Worm (Caenorhabditis elegans) whole organism, L2 larva: ENCODE measurements around the gene fbxa-170.

ENCODE experiments used
- C34F6.9 ChIP-seq: fragments of 150-350 bp; optimal IDR thresholded peaks from 2 replicates; lab custom pipeline; 2014; ENCODE audit warnings: missing biosample characterization, missing genetic modification characterization
- F13H6.1 ChIP-seq: sonication (generic microtip); optimal IDR thresholded peaks from 2 replicates; lab custom pipeline; 2016; ENCODE audit warnings: missing genetic modification characterization, missing compliant biosample characterization
- R02D3.7 ChIP-seq: fragments of 150-350 bp; optimal IDR thresholded peaks from 2 replicates; lab custom pipeline; 2014; ENCODE audit warnings: missing biosample characterization, missing genetic modification characterization
- Y55F3AM.14 ChIP-seq: fragments of 200-800 bp; sonication (Bioruptor generic); optimal IDR thresholded peaks from 2 replicates; lab custom pipeline; 2018; ENCODE audit warnings: mild to moderate bottlenecking, missing genetic modification characterization, missing compliant biosample characterization
- alr-1 ChIP-seq: fragments of 150-350 bp; optimal IDR thresholded peaks from 2 replicates; lab custom pipeline; 2014; ENCODE audit warnings: missing biosample characterization, missing genetic modification characterization
- aly-2 ChIP-seq: fragments of 150-350 bp; optimal IDR thresholded peaks from 2 replicates; lab custom pipeline; 2014; ENCODE audit warnings: missing biosample characterization, missing genetic modification characterization
- ama-1 ChIP-seq: fragments of 150-350 bp; optimal IDR thresholded peaks from 2 replicates; lab custom pipeline; 2018; ENCODE audit warnings: inconsistent platforms
- blmp-1 ChIP-seq: sonication (generic microtip); optimal IDR thresholded peaks from 2 replicates; lab custom pipeline; 2017; ENCODE audit warnings: missing genetic modification characterization, mild to moderate bottlenecking, missing compliant biosample characterization, antibody characterized with exemption, moderate library complexity; ENCODE audit not compliant: insufficient read depth
- ceh-16 ChIP-seq: fragments of 150-350 bp; optimal IDR thresholded peaks from 2 replicates; lab custom pipeline; 2014; ENCODE audit warnings: missing biosample characterization, missing genetic modification characterization
- ceh-82 ChIP-seq: fragments of 150-350 bp; optimal IDR thresholded peaks from 2 replicates; lab custom pipeline; 2014; ENCODE audit warnings: missing biosample characterization, missing genetic modification characterization
- crh-2 ChIP-seq: sonication (generic microtip); optimal IDR thresholded peaks from 2 replicates; lab custom pipeline; 2017; ENCODE audit warnings: missing biosample characterization, missing genetic modification characterization
- dmd-4 ChIP-seq: sonication (generic microtip); optimal IDR thresholded peaks from 2 replicates; lab custom pipeline; 2017; ENCODE audit warnings: missing biosample characterization, missing genetic modification characterization
- egl-27 ChIP-seq: sonication (generic microtip); optimal IDR thresholded peaks from 3 replicates; lab custom pipeline; 2017; ENCODE audit warnings: missing biosample characterization, missing genetic modification reagents, missing genetic modification characterization
- elt-1 ChIP-seq: fragments of 150-350 bp; optimal IDR thresholded peaks from 2 replicates; lab custom pipeline; 2014; ENCODE audit warnings: missing biosample characterization, missing genetic modification characterization
- elt-3 ChIP-seq: sonication (generic microtip); optimal IDR thresholded peaks from 2 replicates; lab custom pipeline; 2017; ENCODE audit warnings: missing biosample characterization, missing genetic modification characterization
- fos-1 ChIP-seq: fragments of 150-350 bp; optimal IDR thresholded peaks from 2 replicates; lab custom pipeline; 2014; ENCODE audit warnings: missing biosample characterization, missing genetic modification characterization
- gmeb-1 ChIP-seq: fragments of 150-350 bp; optimal IDR thresholded peaks from 2 replicates; lab custom pipeline; 2014; ENCODE audit warnings: missing biosample characterization, missing genetic modification characterization
- lin-11 ChIP-seq: fragments of 150-350 bp; sonication (generic microtip); optimal IDR thresholded peaks from 2 replicates; lab custom pipeline; 2014; ENCODE audit warnings: missing biosample characterization, missing genetic modification characterization, inconsistent platforms, mixed read lengths
- lin-13 ChIP-seq: fragments of 150-350 bp; optimal IDR thresholded peaks from 2 replicates; lab custom pipeline; 2014; ENCODE audit warnings: missing biosample characterization, missing genetic modification reagents, missing genetic modification characterization
- lin-39 ChIP-seq: fragments of 150-350 bp; optimal IDR thresholded peaks from 2 replicates; lab custom pipeline; 2014; ENCODE audit warnings: missing biosample characterization, missing genetic modification reagents, missing genetic modification characterization
- lsy-2 ChIP-seq, 2 experiments: fragments of 150-350 bp in 1 of 2; sonication (generic microtip) in 1 of 2; optimal IDR thresholded peaks; 2 replicates each; lab custom pipeline; 2014 to 2017; ENCODE audit warnings: missing biosample characterization in 2 of 2, missing genetic modification characterization in 2 of 2
- mab-5 ChIP-seq: fragments of 150-350 bp; optimal IDR thresholded peaks from 2 replicates; lab custom pipeline; 2014; ENCODE audit warnings: missing biosample characterization, missing genetic modification characterization
- mbf-1 ChIP-seq: sonication (generic microtip); optimal IDR thresholded peaks from 2 replicates; lab custom pipeline; 2017; ENCODE audit warnings: missing biosample characterization, missing genetic modification characterization
- nhr-10 ChIP-seq: sonication (generic microtip); optimal IDR thresholded peaks from 2 replicates; lab custom pipeline; 2017; ENCODE audit warnings: missing biosample characterization, missing genetic modification characterization
- nhr-11 ChIP-seq: fragments of 150-350 bp; optimal IDR thresholded peaks from 2 replicates; lab custom pipeline; 2014; ENCODE audit warnings: missing biosample characterization, missing genetic modification characterization
- nhr-12 ChIP-seq: fragments of 150-350 bp; optimal IDR thresholded peaks from 2 replicates; lab custom pipeline; 2014; ENCODE audit warnings: missing biosample characterization, missing genetic modification characterization
- nhr-129 ChIP-seq: fragments of 150-350 bp; optimal IDR thresholded peaks from 2 replicates; lab custom pipeline; 2014; ENCODE audit warnings: missing biosample characterization, missing genetic modification characterization
- nhr-21 ChIP-seq: fragments of 150-350 bp; optimal IDR thresholded peaks from 2 replicates; lab custom pipeline; 2014; ENCODE audit warnings: missing biosample characterization, missing genetic modification characterization
- nhr-23 ChIP-seq: fragments of 150-350 bp; optimal IDR thresholded peaks from 2 replicates; lab custom pipeline; 2014; ENCODE audit warnings: missing biosample characterization, missing genetic modification reagents, missing genetic modification characterization
- nhr-237 ChIP-seq: fragments of 150-350 bp; optimal IDR thresholded peaks from 2 replicates; lab custom pipeline; 2014; ENCODE audit warnings: missing biosample characterization, missing genetic modification characterization
- nhr-25 ChIP-seq: fragments of 150-350 bp; sonication (generic microtip); optimal IDR thresholded peaks from 3 replicates; lab custom pipeline; 2014; ENCODE audit warnings: missing biosample characterization, missing genetic modification characterization
- nhr-6 ChIP-seq: fragments of 150-350 bp; optimal IDR thresholded peaks from 2 replicates; lab custom pipeline; 2014; ENCODE audit warnings: missing biosample characterization, missing genetic modification characterization
- nhr-77 ChIP-seq: fragments of 150-350 bp; optimal IDR thresholded peaks from 2 replicates; lab custom pipeline; 2014; ENCODE audit warnings: missing biosample characterization, missing genetic modification characterization
- peb-1 ChIP-seq: fragments of 150-350 bp; optimal IDR thresholded peaks from 2 replicates; lab custom pipeline; 2014; ENCODE audit warnings: missing biosample characterization, missing genetic modification characterization
- sem-4 ChIP-seq: fragments of 150-350 bp; optimal IDR thresholded peaks from 2 replicates; lab custom pipeline; 2014; ENCODE audit warnings: missing biosample characterization, missing genetic modification reagents, missing genetic modification characterization
- skn-1 ChIP-seq: sonication (generic microtip); optimal IDR thresholded peaks from 2 replicates; lab custom pipeline; 2017; ENCODE audit warnings: missing biosample characterization, missing genetic modification characterization
- sma-3 ChIP-seq: sonication (generic microtip); optimal IDR thresholded peaks from 2 replicates; lab custom pipeline; 2016; ENCODE audit warnings: missing genetic modification reagents, missing genetic modification characterization, missing compliant biosample characterization
- sma-9 ChIP-seq, 2 experiments: fragments of 150-350 bp in 1 of 2; sonication (generic microtip) in 1 of 2; optimal IDR thresholded peaks; 2 replicates each; lab custom pipeline; 2014 to 2016; ENCODE audit warnings: missing genetic modification characterization in 2 of 2, mild to moderate bottlenecking in 1 of 2, missing biosample characterization in 1 of 2, missing compliant biosample characterization in 1 of 2, missing genetic modification reagents in 1 of 2, moderate library complexity in 1 of 2
- snpc-4 ChIP-seq: fragments of 150-350 bp; optimal IDR thresholded peaks from 2 replicates; lab custom pipeline; 2014; ENCODE audit warnings: missing biosample characterization, missing genetic modification characterization
- unc-39 ChIP-seq: fragments of 150-350 bp; optimal IDR thresholded peaks from 2 replicates; lab custom pipeline; 2014; ENCODE audit warnings: missing biosample characterization, missing genetic modification characterization
- unc-55 ChIP-seq: fragments of 150-350 bp; sonication (generic microtip); optimal IDR thresholded peaks from 3 replicates; lab custom pipeline; 2014; ENCODE audit warnings: missing biosample characterization, missing genetic modification reagents, missing genetic modification characterization
- unc-62 ChIP-seq: fragments of 150-350 bp; optimal IDR thresholded peaks from 2 replicates; lab custom pipeline; 2014; ENCODE audit warnings: missing biosample characterization, missing genetic modification reagents, missing genetic modification characterization
- zag-1 ChIP-seq: fragments of 150-350 bp; optimal IDR thresholded peaks from 2 replicates; lab custom pipeline; 2014; ENCODE audit warnings: missing biosample characterization, missing genetic modification characterization
- ztf-1 ChIP-seq: fragments of 200-800 bp; sonication (Bioruptor generic); conservative IDR thresholded peaks from 2 replicates; pipeline ENCODE4 v1.3.6; 2022; ENCODE audit warnings: missing genetic modification characterization, missing compliant biosample characterization
- ztf-11 ChIP-seq: sonication (generic microtip); optimal IDR thresholded peaks from 2 replicates; lab custom pipeline; 2017; ENCODE audit warnings: missing biosample characterization, missing genetic modification characterization

Gene fbxa-170

ce11 chrX:1630881-1631516 is 46.9 kb downstream of the fbxa-170 start, which contains the start of gene ZK380.2:
Gene ZK380.2, plus strand, starts transcription at chrX:1631466.
- TF ChIP-seq nhr-23 (tag; lab: Kevin White, UChicago) (no peak), ceh-82 (tag; lab: Kevin White, UChicago) (no peak), dmd-4 (tag; lab: Kevin White, UChicago) (no peak), nhr-6 (tag; lab: Kevin White, UChicago) (no peak)

ce11 chrX:1629746-1630145 is 48.2 kb downstream of the fbxa-170 start:
- TF ChIP-seq aly-2 (tag; lab: Kevin White, UChicago) (no peak), nhr-10 (tag; lab: Kevin White, UChicago) (no peak), peb-1 (tag; lab: Kevin White, UChicago) (no peak), lin-13 (no peak), F13H6.1 (tag; lab: Kevin White, UChicago) (no peak), R02D3.7 (tag; lab: Kevin White, UChicago) (no peak), mbf-1 (tag; lab: Kevin White, UChicago) (no peak), unc-39 (no peak), lin-11 (no peak), snpc-4 (no peak)

DNA sequence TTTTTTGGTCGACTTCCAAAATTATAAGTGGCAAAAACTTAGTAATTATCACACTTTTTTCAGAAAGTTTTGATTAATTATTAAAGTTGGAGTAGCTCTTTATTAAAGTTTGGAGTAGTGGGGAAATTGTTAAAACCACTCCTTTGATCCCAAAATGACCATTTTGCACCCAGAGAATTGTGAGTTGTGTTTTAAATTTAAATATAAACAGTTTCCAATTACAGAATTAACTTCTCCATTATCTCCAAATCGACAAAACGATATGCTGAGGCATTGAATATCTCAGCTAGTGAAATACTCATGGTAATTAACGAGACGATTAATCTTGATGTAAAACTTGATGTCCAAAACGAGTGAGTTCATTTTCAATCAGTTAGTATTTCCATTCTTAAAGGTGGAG is 50.1 kb downstream of the fbxa-170 start, which contains the start of gene fbxb-58:
fbxb-58 (plus strand) TSS at position 301 of the 400 bp plus-strand sequence.
- TF ChIP-seq Y55F3AM.14 (GFP tag; lab: Kevin White, UChicago) (no peak), nhr-77 (tag; lab: Kevin White, UChicago) (no peak)

- TF ChIP-seq nhr-129 (tag; lab: Kevin White, UChicago) (peak; percentile 99), alr-1 (tag; lab: Kevin White, UChicago) (no peak), skn-1 (tag; lab: Kevin White, UChicago) (peak; percentile 95), elt-1 (tag; lab: Kevin White, UChicago) (no peak), gmeb-1 (peak; percentile 92), unc-62 (GFP tag; lab: Kevin White, UChicago) (peak; percentile 2), elt-3 (tag; lab: Kevin White, UChicago) (no peak), egl-27 (tag; lab: Kevin White, UChicago) (peak; percentile 93), lin-11 (peak; percentile 93), unc-39 (no peak), R02D3.7 (tag; lab: Kevin White, UChicago) (peak; percentile 64), nhr-23 (tag; lab: Kevin White, UChicago) (no peak), mab-5 (tag; lab: Kevin White, UChicago) (peak; percentile 96), F13H6.1 (tag; lab: Kevin White, UChicago) (peak; percentile 93), sma-3 (GFP tag; lab: Kevin White, UChicago) (peak; percentile 98), zag-1 (tag; lab: Kevin White, UChicago) (peak; percentile 97), sma-9 (GFP tag; optimal IDR thresholded peaks at IDR 0.05; lab: Kevin White, UChicago) (peak; percentile 96), sma-9 (tag; optimal IDR thresholded peaks at IDR 0.05; lab: Kevin White, UChicago) (no peak), lsy-2 (tag; optimal IDR thresholded peaks at IDR 0.05; lab: Kevin White, UChicago) (peak; percentile 92 to 94), dmd-4 (tag; lab: Kevin White, UChicago) (peak; percentile 81), ama-1 (lab: Kevin White, UChicago) (no peak), ceh-82 (tag; lab: Kevin White, UChicago) (peak; percentile 95), nhr-25 (tag; lab: Kevin White, UChicago) (peak; percentile 94), nhr-12 (tag; lab: Kevin White, UChicago) (peak; percentile 44), blmp-1 (tag; lab: Kevin White, UChicago) (peak; percentile 51), ztf-1 (GFP tag; lab: Robert Waterston, UW) (0 out of 2 replicates have a peak, but pooled peaks have one; percentile 55), nhr-237 (peak; percentile 96), snpc-4 (peak; percentile 90), sem-4 (tag; lab: Kevin White, UChicago) (peak; percentile 96), aly-2 (tag; lab: Kevin White, UChicago) (no peak), nhr-21 (tag; lab: Kevin White, UChicago) (peak; percentile 98), lin-39 (tag; lab: Kevin White, UChicago) (peak; percentile 24), nhr-11 (tag; lab: Kevin White, UChicago) (peak; percentile 72), lin-13 (peak; percentile 97), fos-1 (tag; lab: Kevin White, UChicago) (peak; percentile 99), unc-55 (peak; percentile 100), nhr-77 (tag; lab: Kevin White, UChicago) (peak; percentile 97), ceh-16 (peak; percentile 75), mbf-1 (tag; lab: Kevin White, UChicago) (peak; percentile 69), C34F6.9 (peak; percentile 94), crh-2 (tag; lab: Kevin White, UChicago) (peak; percentile 99), nhr-10 (tag; lab: Kevin White, UChicago) (peak; percentile 96), peb-1 (tag; lab: Kevin White, UChicago) (no peak), ztf-11 (tag; lab: Kevin White, UChicago) (peak; percentile 46)
Measured at ce11 chrX:1627013-1627412, 50.9 kb downstream of the fbxa-170 start.
